Worm (Caenorhabditis elegans) whole organism, late embryonic: ENCODE measurements around the gene oac-52.
A peak's percentile ranks its signal among the peaks of the same experiment; 100 is the strongest.

Experiments used
- K02D7.2 ChIP-seq: sonication (generic microtip); optimal IDR thresholded peaks from 2 replicates; lab custom pipeline; 2017; ENCODE audit warnings: mild to moderate bottlenecking, missing genetic modification characterization, missing compliant biosample characterization
- Y22D7AL.16 ChIP-seq: sonication (generic microtip); optimal IDR thresholded peaks from 2 replicates; lab custom pipeline; 2016; ENCODE audit warnings: missing genetic modification characterization, missing compliant biosample characterization
- ahr-1 ChIP-seq: sonication (generic microtip); optimal IDR thresholded peaks from 2 replicates; lab custom pipeline; 2016; ENCODE audit warnings: missing genetic modification characterization, missing compliant biosample characterization
- ceh-18 ChIP-seq: sonication (generic microtip); optimal IDR thresholded peaks from 2 replicates; lab custom pipeline; 2016; ENCODE audit warnings: missing genetic modification characterization, missing compliant biosample characterization
- ceh-19 ChIP-seq: fragments of 200-800 bp; sonication (Bioruptor generic); optimal IDR thresholded peaks from 2 replicates; lab custom pipeline; 2018; ENCODE audit warnings: mild to moderate bottlenecking, missing genetic modification characterization, missing compliant biosample characterization
- ceh-30 ChIP-seq: fragments of 150-350 bp; optimal IDR thresholded peaks from 2 replicates; lab custom pipeline; 2014; ENCODE audit warnings: missing biosample characterization, missing genetic modification characterization
- ceh-45 ChIP-seq: fragments of 200-800 bp; sonication (Bioruptor generic); IDR thresholded peaks from 2 replicates; pipeline ENCODE4 v1.3.6; 2022; ENCODE audit warnings: missing genetic modification reagents, missing genetic modification characterization, missing compliant biosample characterization
- elt-2 ChIP-seq: sonication (generic microtip); optimal IDR thresholded peaks from 2 replicates; lab custom pipeline; 2016; ENCODE audit warnings: missing genetic modification reagents, missing genetic modification characterization, missing compliant biosample characterization
- ets-4 ChIP-seq: sonication (generic microtip); optimal IDR thresholded peaks from 2 replicates; lab custom pipeline; 2016; ENCODE audit warnings: missing genetic modification characterization, missing compliant biosample characterization
- fkh-10 ChIP-seq: fragments of 150-350 bp; optimal IDR thresholded peaks from 2 replicates; lab custom pipeline; 2014; ENCODE audit warnings: missing biosample characterization, missing genetic modification reagents, missing genetic modification characterization
- fkh-6 ChIP-seq: sonication (generic microtip); optimal IDR thresholded peaks from 2 replicates; lab custom pipeline; 2016; ENCODE audit warnings: missing genetic modification characterization, missing compliant biosample characterization
- hlh-13 ChIP-seq: fragments of 200-800 bp; sonication (Bioruptor generic); optimal IDR thresholded peaks from 2 replicates; lab custom pipeline; 2018; ENCODE audit warnings: mild to moderate bottlenecking, missing genetic modification characterization, missing compliant biosample characterization
- hlh-30 ChIP-seq: sonication (generic microtip); optimal IDR thresholded peaks from 2 replicates; lab custom pipeline; 2017; ENCODE audit warnings: antibody characterized with exemption, missing genetic modification characterization, missing compliant biosample characterization; ENCODE audit not compliant: insufficient read depth
- hlh-6 ChIP-seq: sonication (generic microtip); optimal IDR thresholded peaks from 2 replicates; lab custom pipeline; 2016; ENCODE audit warnings: missing genotype, missing genetic modification characterization, missing compliant biosample characterization
- lin-11 ChIP-seq: fragments of 200-800 bp; sonication (Bioruptor generic); optimal IDR thresholded peaks from 2 replicates; lab custom pipeline; 2018; ENCODE audit warnings: mild to moderate bottlenecking, missing genetic modification characterization, missing compliant biosample characterization
- nfya-1 ChIP-seq: sonication (generic microtip); optimal IDR thresholded peaks from 2 replicates; lab custom pipeline; 2017; ENCODE audit warnings: missing genetic modification characterization, mild to moderate bottlenecking, missing compliant biosample characterization, antibody characterized with exemption, moderate library complexity
- npax-4 ChIP-seq: sonication (generic microtip); optimal IDR thresholded peaks from 2 replicates; lab custom pipeline; 2016; ENCODE audit warnings: missing genetic modification characterization, missing compliant biosample characterization
- pag-3 ChIP-seq: sonication (generic microtip); optimal IDR thresholded peaks from 2 replicates; lab custom pipeline; 2016; ENCODE audit warnings: missing compliant biosample characterization, missing genetic modification characterization, borderline replicate concordance
- pat-9 ChIP-seq: fragments of 200-800 bp; sonication (Bioruptor generic); optimal IDR thresholded peaks from 2 replicates; lab custom pipeline; 2018; ENCODE audit warnings: mild to moderate bottlenecking, missing genetic modification characterization, moderate library complexity, missing compliant biosample characterization
- pax-1 ChIP-seq: fragments of 150-350 bp; optimal IDR thresholded peaks from 2 replicates; lab custom pipeline; 2014; ENCODE audit warnings: missing biosample characterization, missing genetic modification characterization
- pha-2 ChIP-seq: sonication (generic microtip); optimal IDR thresholded peaks from 2 replicates; lab custom pipeline; 2017; ENCODE audit warnings: mild to moderate bottlenecking, missing genetic modification characterization, missing compliant biosample characterization
- pqm-1 ChIP-seq: sonication (generic microtip); optimal IDR thresholded peaks from 2 replicates; lab custom pipeline; 2016; ENCODE audit warnings: missing genetic modification characterization, missing compliant biosample characterization
- rnt-1 ChIP-seq: sonication (generic microtip); optimal IDR thresholded peaks from 2 replicates; lab custom pipeline; 2016; ENCODE audit warnings: missing genetic modification characterization, missing compliant biosample characterization
- sdc-2 ChIP-seq: sonication (generic microtip); optimal IDR thresholded peaks from 2 replicates; lab custom pipeline; 2016; ENCODE audit warnings: missing genotype, missing genetic modification characterization, missing compliant biosample characterization
- sox-4 ChIP-seq: sonication (generic microtip); optimal IDR thresholded peaks from 2 replicates; lab custom pipeline; 2017; ENCODE audit warnings: mild to moderate bottlenecking, missing genetic modification characterization, inconsistent platforms, missing compliant biosample characterization
- tbx-2 ChIP-seq: sonication (generic microtip); optimal IDR thresholded peaks from 2 replicates; lab custom pipeline; 2016; ENCODE audit warnings: missing genetic modification characterization, missing compliant biosample characterization
- tbx-7 ChIP-seq: sonication (generic microtip); optimal IDR thresholded peaks from 2 replicates; lab custom pipeline; 2016; ENCODE audit warnings: missing genotype, missing genetic modification characterization, missing compliant biosample characterization
- unc-3 ChIP-seq, 2 experiments: fragments of 200-800 bp in 1 of 2; sonication (Bioruptor generic) in 1 of 2; sonication (generic microtip) in 1 of 2; conservative IDR thresholded peaks in 1 of 2; optimal IDR thresholded peaks in 1 of 2; 2 replicates each; pipeline versions ENCODE4 v1.3.6 to Lab custom; 2016 to 2022; ENCODE audit warnings: missing compliant biosample characterization in 2 of 2, missing genetic modification characterization in 2 of 2, missing genetic modification reagents in 1 of 2
- unc-42 ChIP-seq: sonication (generic microtip); optimal IDR thresholded peaks from 2 replicates; lab custom pipeline; 2016; ENCODE audit warnings: missing genotype, missing genetic modification characterization, missing compliant biosample characterization
- zip-5 ChIP-seq: sonication (generic microtip); optimal IDR thresholded peaks from 2 replicates; lab custom pipeline; 2016; ENCODE audit warnings: missing genetic modification characterization, missing compliant biosample characterization
- ztf-16 ChIP-seq: sonication (generic microtip); optimal IDR thresholded peaks from 2 replicates; lab custom pipeline; 2017; ENCODE audit warnings: missing genetic modification characterization, missing compliant biosample characterization

Gene oac-52

ce11 chrIV:4390438-4390894, 44.1 kb upstream of the oac-52 start, which contains the start of the genes rpl-7A and set-21 (continued):
- TF ChIP-seq unc-3 (GFP tag; conservative IDR thresholded peaks at IDR 0.05; lab: Robert Waterston, UW) (peak; percentile 63; the same call in 1 of the 2 replicates), unc-3 (tag; optimal IDR thresholded peaks at IDR 0.05; lab: Kevin White, UChicago) (no peak), zip-5 (tag; lab: Kevin White, UChicago) (peak; percentile 14)

ce11 chrIV:4386351-4386750, 39.9 kb upstream of the oac-52 start, which contains the start of gene tald-1:
tald-1 (plus strand) TSS chrIV:4386651.
- peak; percentile 39 for TF ChIP-seq elt-2 (tag; lab: Kevin White, UChicago)
- no peak for TF ChIP-seq unc-42 (tag; lab: Kevin White, UChicago)
- no peak for TF ChIP-seq pag-3 (tag; lab: Kevin White, UChicago)
- TF ChIP-seq fkh-6 = no peak

ce11 chrIV:4369116-4369515, 22.7 kb upstream of the oac-52 start:
- no peak for TF ChIP-seq hlh-13 (GFP tag; lab: Kevin White, UChicago)
- no peak for TF ChIP-seq pax-1 (tag; lab: Kevin White, UChicago)
- TF ChIP-seq ets-4 (tag; lab: Kevin White, UChicago) = no peak
- no peak for TF ChIP-seq sdc-2 (tag; lab: Kevin White, UChicago)
- no peak for TF ChIP-seq ztf-16 (tag; lab: Kevin White, UChicago)
- no peak for TF ChIP-seq hlh-30 (tag; lab: Kevin White, UChicago)
- no peak for TF ChIP-seq lin-11
- TF ChIP-seq, all 69 proteins: peak for 0

- TF ChIP-seq nfya-1 (tag; lab: Kevin White, UChicago) (peak; percentile 18), pax-1 (tag; lab: Kevin White, UChicago) (no peak), rnt-1 (tag; lab: Kevin White, UChicago) (no peak)
Observed at ce11 chrIV:4360497-4360896, 14.1 kb upstream of the oac-52 start, which contains the start of gene F55F10.1. F55F10.1 (plus strand) TSS chrIV:4360837.

ce11 chrIV:4359653-4360052, 13.2 kb upstream of the oac-52 start, which contains the start of gene F55F10.3:
F55F10.3 (plus strand) TSS chrIV:4359953.
- TF ChIP-seq ceh-30 (tag; lab: Kevin White, UChicago) (no peak), unc-42 (tag; lab: Kevin White, UChicago) (no peak), Y22D7AL.16 (no peak), ahr-1 (tag; lab: Kevin White, UChicago) (no peak), K02D7.2 (no peak), tbx-2 (no peak), pax-1 (tag; lab: Kevin White, UChicago) (no peak), ceh-19 (no peak), pat-9 (tag; lab: Kevin White, UChicago) (no peak), pqm-1 (no peak), fkh-10 (GFP tag; lab: Kevin White, UChicago) (no peak), tbx-7 (tag; lab: Kevin White, UChicago) (no peak)

ce11 chrIV:4357296-4357695, 10.9 kb upstream of the oac-52 start, which contains the start of gene sars-2:
sars-2 (plus strand) TSS chrIV:4357636.
- TF ChIP-seq pha-2 (tag; lab: Kevin White, UChicago) (no peak), ceh-45 (GFP tag; lab: Robert Waterston, UW) (no peak), K02D7.2 (no peak), ceh-18 (tag; lab: Kevin White, UChicago) (no peak), npax-4 (tag; lab: Kevin White, UChicago) (no peak), hlh-6 (tag; lab: Kevin White, UChicago) (no peak), elt-2 (tag; lab: Kevin White, UChicago) (no peak), sox-4 (tag; lab: Kevin White, UChicago) (no peak)
